Worm (Caenorhabditis elegans) whole organism, L4 larva: ENCODE measurements around the gene spp-3.

Experiments
- D1046.2 ChIP-seq: fragments of 200-800 bp; sonication (Bioruptor generic); IDR thresholded peaks from 2 replicates; pipeline ENCODE4 v1.3.6; 2022; ENCODE audit warnings: missing genetic modification characterization, missing compliant biosample characterization
- aly-2 ChIP-seq: sonication (generic microtip); optimal IDR thresholded peaks from 2 replicates; lab custom pipeline; 2018; ENCODE audit warnings: missing biosample characterization, missing genetic modification characterization
- arid-1 ChIP-seq: fragments of 200-800 bp; sonication (Bioruptor generic); conservative IDR thresholded peaks from 2 replicates; pipeline ENCODE4 v1.3.6; 2022; ENCODE audit warnings: missing genetic modification reagents, missing genetic modification characterization, missing compliant biosample characterization
- ceh-82 ChIP-seq: sonication (generic microtip); optimal IDR thresholded peaks from 2 replicates; lab custom pipeline; 2017; ENCODE audit warnings: missing biosample characterization, missing genetic modification characterization
- cey-2 ChIP-seq: sonication (generic microtip); optimal IDR thresholded peaks from 3 replicates; lab custom pipeline; 2017; ENCODE audit warnings: missing genetic modification characterization, mild to moderate bottlenecking, missing compliant biosample characterization, antibody characterized with exemption, borderline replicate concordance; ENCODE audit not compliant: insufficient read depth
- hif-1 ChIP-seq, 2 experiments: sonication (generic microtip); optimal IDR thresholded peaks; 2 replicates each; lab custom pipeline; 2016 to 2017; ENCODE audit warnings: missing compliant biosample characterization in 2 of 2, missing genetic modification characterization in 2 of 2, missing genetic modification reagents in 2 of 2, missing genotype in 2 of 2, mild to moderate bottlenecking in 1 of 2
- lin-13 ChIP-seq: fragments of 150-350 bp; optimal IDR thresholded peaks from 2 replicates; lab custom pipeline; 2014; ENCODE audit warnings: missing biosample characterization, missing genetic modification reagents, missing genetic modification characterization
- mxl-2 ChIP-seq: fragments of 200-800 bp; sonication (Bioruptor generic); conservative IDR thresholded peaks from 2 replicates; pipeline ENCODE4 v1.3.6; 2022; ENCODE audit warnings: missing genetic modification reagents, missing genetic modification characterization, missing compliant biosample characterization
- nhr-102 ChIP-seq: sonication (generic microtip); optimal IDR thresholded peaks from 2 replicates; lab custom pipeline; 2016; ENCODE audit warnings: mild to moderate bottlenecking, missing genetic modification characterization, moderate library complexity, missing compliant biosample characterization
- nhr-6 ChIP-seq: fragments of 150-350 bp; optimal IDR thresholded peaks from 2 replicates; lab custom pipeline; 2014; ENCODE audit warnings: missing biosample characterization, missing genetic modification characterization
- pha-4 ChIP-seq, 2 experiments: fragments of 150-350 bp in 1 of 2; fragments of 200-800 bp in 1 of 2; sonication (Bioruptor generic) in 1 of 2; IDR thresholded peaks in 1 of 2; optimal IDR thresholded peaks in 1 of 2; 2 replicates each; pipeline versions ENCODE4 v1.3.6 to Lab custom; 2014 to 2022; ENCODE audit warnings: missing genetic modification characterization in 2 of 2, missing genetic modification reagents in 2 of 2, missing biosample characterization in 1 of 2, missing compliant biosample characterization in 1 of 2
- php-3 ChIP-seq: fragments of 200-800 bp; sonication (Bioruptor generic); IDR thresholded peaks from 2 replicates; pipeline ENCODE4 v1.3.6; 2022; ENCODE audit warnings: missing genetic modification reagents, missing genetic modification characterization, missing compliant biosample characterization
- spr-1 ChIP-seq: sonication (generic microtip); optimal IDR thresholded peaks from 2 replicates; lab custom pipeline; 2016; ENCODE audit warnings: mild to moderate bottlenecking, missing genetic modification characterization, missing compliant biosample characterization

- TF ChIP-seq nhr-102 (tag; lab: Kevin White, UChicago) (no peak), lin-13 (GFP tag; lab: Kevin White, UChicago) (no peak), php-3 (peak; percentile 47; the same call in 1 of the 2 replicates), spr-1 (tag; lab: Kevin White, UChicago) (no peak), arid-1 (no peak), hif-1 (tag; optimal IDR thresholded peaks at IDR 0.05; lab: Kevin White, UChicago) (no peak), nhr-6 (no peak), D1046.2 (no peak), cey-2 (tag; lab: Kevin White, UChicago) (no peak), mxl-2 (GFP tag; lab: Robert Waterston, UW) (no peak), aly-2 (no peak), pha-4 (GFP tag; IDR thresholded peaks at IDR 0.05; lab: Robert Waterston, UW) (no peak), pha-4 (tag; optimal IDR thresholded peaks at IDR 0.05; lab: Kevin White, UChicago) (no peak), ceh-82 (tag; lab: Kevin White, UChicago) (no peak)
Observed at ce11 chrX:7303115-7303514, 12.0 kb downstream of the spp-3 start.
